Fruit fly (Drosophila melanogaster) whole organism, pupa: ENCODE results near the gene moody.

Experiments
- CG10348 ChIP-seq: fragments of 200-800 bp; sonication (Bioruptor generic); IDR thresholded peaks from 2 replicates; pipeline ENCODE4 v1.3.6; 2022; ENCODE audit warnings: missing biosample characterization, missing genetic modification characterization
- CG12605 ChIP-seq: fragments of 200-800 bp; sonication (Bioruptor generic); IDR thresholded peaks from 2 replicates; pipeline ENCODE4 v1.3.6; 2022; ENCODE audit warnings: missing biosample characterization, missing genetic modification characterization
- CG14655 ChIP-seq: fragments of 200-800 bp; sonication (Bioruptor generic); optimal IDR thresholded peaks from 3 replicates; lab custom pipeline; 2017; ENCODE audit warnings: mild to moderate bottlenecking, missing biosample characterization, missing genetic modification reagents, missing genetic modification characterization
- CG17806 ChIP-seq: fragments of 200-800 bp; sonication (Bioruptor generic); optimal IDR thresholded peaks from 2 replicates; lab custom pipeline; 2018; ENCODE audit warnings: missing biosample characterization, mild to moderate bottlenecking, missing genetic modification characterization, moderate library complexity
- CG32121 ChIP-seq: fragments of 200-800 bp; sonication (Bioruptor generic); IDR thresholded peaks from 2 replicates; pipeline ENCODE4 v1.3.6; 2022; ENCODE audit warnings: missing biosample characterization, missing genetic modification characterization
- CG34367 ChIP-seq: fragments of 200-800 bp; sonication (Bioruptor generic); optimal IDR thresholded peaks from 2 replicates; lab custom pipeline; 2018; ENCODE audit warnings: missing biosample characterization, mild to moderate bottlenecking, missing genetic modification characterization
- CG4496 ChIP-seq: fragments of 200-800 bp; sonication (Bioruptor generic); IDR thresholded peaks from 3 replicates; pipeline ENCODE4 v1.3.6; 2022; ENCODE audit warnings: missing biosample characterization, missing genetic modification characterization
- D1 ChIP-seq: fragments of 200-800 bp; sonication (Bioruptor generic); optimal IDR thresholded peaks from 2 replicates; lab custom pipeline; 2018; ENCODE audit warnings: missing biosample characterization, mild to moderate bottlenecking, missing genetic modification characterization, moderate library complexity
- EcR ChIP-seq: fragments of 200-800 bp; sonication (Bioruptor generic); optimal IDR thresholded peaks from 3 replicates; lab custom pipeline; 2019; ENCODE audit warnings: missing biosample characterization, missing genetic modification characterization, mild to moderate bottlenecking, moderate library complexity, missing genetic modification reagents
- Ets98B ChIP-seq: fragments of 200-800 bp; sonication (Bioruptor generic); IDR thresholded peaks from 2 replicates; pipeline ENCODE4 v1.3.6; 2022; ENCODE audit warnings: missing biosample characterization, missing genetic modification characterization
- fd96Ca ChIP-seq: fragments of 200-800 bp; sonication (Bioruptor generic); IDR thresholded peaks from 3 replicates; pipeline ENCODE4 v1.3.6; 2022; ENCODE audit warnings: missing biosample characterization, missing genetic modification characterization

dm6 chrX:2024819-2025218 lies 25.1 kb downstream of the moody start:
- no peak for TF ChIP-seq EcR (GFP tag; lab: Kevin White, UChicago)
- TF ChIP-seq CG34367, result no peak
- no peak for TF ChIP-seq D1 (tag; lab: Kevin White, UChicago)
- TF ChIP-seq CG10348, result no peak
- TF ChIP-seq CG12605, result no peak
- no peak for TF ChIP-seq CG4496 (GFP tag; lab: Robert Waterston, UW)
- TF ChIP-seq fd96Ca, result no peak
- no peak for TF ChIP-seq Ets98B (GFP tag; lab: Robert Waterston, UW)
- TF ChIP-seq CG32121 (GFP tag; lab: Robert Waterston, UW), result no peak
- TF ChIP-seq CG14655 (GFP tag; lab: Kevin White, UChicago), result no peak
- TF ChIP-seq CG17806 (tag; lab: Kevin White, UChicago), result no peak
